Fruit fly (Drosophila melanogaster): Measurements from ENCODE around the gene CG14104.

- no peak for TF ChIP-seq CTCF (optimal IDR thresholded peaks at IDR 0.05)
- TF ChIP-seq CG8478 (optimal IDR thresholded peaks at IDR 0.05): no peak
Observed at dm6 chr3L:19818701-19819100, 11.7 kb upstream of the CG14104 start.
